Worm (Caenorhabditis elegans) whole organism, L4 larva: ENCODE data around the gene bath-45.
A peak's percentile ranks its signal among the peaks of the same experiment; 100 is the strongest.

Experiments
- T20F7.1 ChIP-seq: fragments of 200-800 bp; sonication (Bioruptor generic); optimal IDR thresholded peaks from 2 replicates; lab custom pipeline; 2018; ENCODE audit warnings: mild to moderate bottlenecking, missing genetic modification characterization, missing compliant biosample characterization
- aha-1 ChIP-seq: fragments of 150-350 bp; peaks from one replicate; lab custom pipeline; 2014; ENCODE audit warnings: missing biosample characterization, missing genetic modification characterization
- aly-2 ChIP-seq: sonication (generic microtip); optimal IDR thresholded peaks from 2 replicates; lab custom pipeline; 2018; ENCODE audit warnings: missing biosample characterization, missing genetic modification characterization
- daf-16 ChIP-seq, 3 experiments: sonication (generic microtip); optimal IDR thresholded peaks; 2 replicates each; lab custom pipeline; 2016 to 2017; ENCODE audit warnings: missing genetic modification characterization in 3 of 3, missing genetic modification reagents in 3 of 3, mild to moderate bottlenecking in 2 of 3, missing compliant biosample characterization in 2 of 3, missing biosample characterization in 1 of 3, moderate library complexity in 1 of 3
- daf-19 ChIP-seq: fragments of 200-800 bp; sonication (Bioruptor generic); conservative IDR thresholded peaks from 2 replicates; pipeline ENCODE4 v1.3.6; 2022; ENCODE audit warnings: missing genetic modification characterization, missing compliant biosample characterization
- fos-1 ChIP-seq: fragments of 150-350 bp; optimal IDR thresholded peaks from 2 replicates; lab custom pipeline; 2014; ENCODE audit warnings: missing biosample characterization, missing genetic modification characterization
- hlh-11 ChIP-seq: fragments of 200-800 bp; sonication (Bioruptor generic); optimal IDR thresholded peaks from 2 replicates; lab custom pipeline; 2018; ENCODE audit warnings: mild to moderate bottlenecking, missing genetic modification characterization, missing compliant biosample characterization
- hlh-30 ChIP-seq: sonication (generic microtip); optimal IDR thresholded peaks from 2 replicates; lab custom pipeline; 2017; ENCODE audit warnings: antibody characterized with exemption, mild to moderate bottlenecking, missing genetic modification characterization, missing compliant biosample characterization; ENCODE audit not compliant: insufficient read depth
- lim-7 ChIP-seq: fragments of 200-800 bp; sonication (Bioruptor generic); IDR thresholded peaks from 2 replicates; pipeline ENCODE4 v1.3.6; 2022; ENCODE audit warnings: missing genetic modification characterization, missing compliant biosample characterization
- lin-38 ChIP-seq: fragments of 200-800 bp; sonication (Bioruptor generic); IDR thresholded peaks from 2 replicates; pipeline ENCODE4 v1.3.6; 2022; ENCODE audit warnings: missing genetic modification reagents, missing genetic modification characterization, missing compliant biosample characterization
- madf-9 ChIP-seq: fragments of 200-800 bp; sonication (Bioruptor generic); conservative IDR thresholded peaks from 2 replicates; pipeline ENCODE4 v1.3.6; 2022; ENCODE audit warnings: missing genetic modification reagents, missing genetic modification characterization, missing compliant biosample characterization
- mdl-1 ChIP-seq, 2 experiments: fragments of 150-350 bp in 1 of 2; sonication (generic microtip) in 1 of 2; optimal IDR thresholded peaks; 2 replicates each; lab custom pipeline; 2014 to 2017; ENCODE audit warnings: missing biosample characterization in 2 of 2, missing genetic modification characterization in 2 of 2
- mep-1 ChIP-seq: fragments of 150-350 bp; sonication (generic microtip); optimal IDR thresholded peaks from 3 replicates; lab custom pipeline; 2014; ENCODE audit warnings: missing biosample characterization, missing genetic modification characterization
- mxl-3 ChIP-seq: fragments of 200-800 bp; sonication (Bioruptor generic); optimal IDR thresholded peaks from 2 replicates; lab custom pipeline; 2018; ENCODE audit warnings: mild to moderate bottlenecking, missing genetic modification characterization, missing compliant biosample characterization
- nhr-10 ChIP-seq: fragments of 150-350 bp; optimal IDR thresholded peaks from 2 replicates; lab custom pipeline; 2014; ENCODE audit warnings: missing biosample characterization, missing genetic modification characterization
- nhr-28 ChIP-seq: fragments of 150-350 bp; optimal IDR thresholded peaks from 2 replicates; lab custom pipeline; 2014; ENCODE audit warnings: missing biosample characterization, missing genetic modification characterization
- nhr-48 ChIP-seq: sonication (generic microtip); optimal IDR thresholded peaks from 2 replicates; lab custom pipeline; 2016; ENCODE audit warnings: mild to moderate bottlenecking, missing genetic modification characterization, missing compliant biosample characterization
- sdz-12 ChIP-seq: fragments of 200-800 bp; sonication (Bioruptor generic); optimal IDR thresholded peaks from 2 replicates; lab custom pipeline; 2018; ENCODE audit warnings: mild to moderate bottlenecking, missing genetic modification characterization, missing compliant biosample characterization
- set-16 ChIP-seq: fragments of 200-800 bp; sonication (Bioruptor generic); IDR thresholded peaks from 2 replicates; pipeline ENCODE4 v1.3.6; 2022; ENCODE audit warnings: missing genetic modification reagents, missing genetic modification characterization, missing compliant biosample characterization
- snpc-4 ChIP-seq: fragments of 150-350 bp; optimal IDR thresholded peaks from 2 replicates; lab custom pipeline; 2014; ENCODE audit warnings: missing biosample characterization, missing genetic modification characterization
- spr-1 ChIP-seq: sonication (generic microtip); optimal IDR thresholded peaks from 2 replicates; lab custom pipeline; 2016; ENCODE audit warnings: mild to moderate bottlenecking, missing genetic modification characterization, missing compliant biosample characterization
- tra-1 ChIP-seq: fragments of 200-800 bp; sonication (Bioruptor generic); IDR thresholded peaks from 2 replicates; pipeline ENCODE4 v1.3.6; 2022; ENCODE audit warnings: missing genetic modification reagents, missing genetic modification characterization, missing compliant biosample characterization

The bath-45 gene

DNA sequence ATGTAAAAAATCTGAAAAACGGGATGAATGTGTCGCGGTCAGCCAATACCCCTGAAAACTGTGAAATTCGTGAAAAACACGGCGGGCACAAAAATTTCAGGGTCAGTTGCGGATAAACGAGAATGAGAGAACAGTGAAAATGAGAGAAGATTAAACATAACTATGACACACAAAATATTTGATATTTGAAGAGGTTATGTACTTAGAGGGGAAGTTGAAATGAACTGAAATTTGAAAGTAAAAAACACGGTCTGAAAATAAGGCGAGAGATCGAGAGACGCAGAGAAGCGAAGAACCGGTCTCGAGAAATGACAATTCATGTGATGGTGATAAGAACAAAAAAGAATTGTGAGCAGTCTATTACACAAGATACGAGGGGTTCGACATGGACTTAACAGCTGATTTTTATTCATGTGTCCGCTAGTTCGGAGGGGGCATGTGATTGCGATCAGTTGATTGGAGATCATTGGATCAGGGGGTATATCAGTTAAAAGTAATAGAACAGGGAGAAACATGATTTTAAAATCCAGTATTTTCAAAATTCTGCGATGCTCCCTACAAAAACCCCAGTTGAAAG, 43.0 kb downstream of the bath-45 start, which contains the start of gene moe-3 (continued):
- TF ChIP-seq mep-1 (tag; lab: Kevin White, UChicago), result peak; percentile 15
- peak in 1 of 2 experiments; percentile 13 for TF ChIP-seq mdl-1 (tag; optimal IDR thresholded peaks at IDR 0.05; lab: Kevin White, UChicago)
- no peak for TF ChIP-seq T20F7.1
- TF ChIP-seq hlh-30 (tag; lab: Kevin White, UChicago), result peak; percentile 93
- peak; percentile 61 for TF ChIP-seq nhr-28 (tag; lab: Kevin White, UChicago)
- TF ChIP-seq aha-1 (tag; lab: Kevin White, UChicago), result peak; percentile 53
- TF ChIP-seq fos-1 (tag; lab: Kevin White, UChicago), result no peak
- TF ChIP-seq lin-38 (GFP tag; lab: Robert Waterston, UW), result no peak
- no peak for TF ChIP-seq lim-7 (GFP tag; lab: Robert Waterston, UW)

DNA sequence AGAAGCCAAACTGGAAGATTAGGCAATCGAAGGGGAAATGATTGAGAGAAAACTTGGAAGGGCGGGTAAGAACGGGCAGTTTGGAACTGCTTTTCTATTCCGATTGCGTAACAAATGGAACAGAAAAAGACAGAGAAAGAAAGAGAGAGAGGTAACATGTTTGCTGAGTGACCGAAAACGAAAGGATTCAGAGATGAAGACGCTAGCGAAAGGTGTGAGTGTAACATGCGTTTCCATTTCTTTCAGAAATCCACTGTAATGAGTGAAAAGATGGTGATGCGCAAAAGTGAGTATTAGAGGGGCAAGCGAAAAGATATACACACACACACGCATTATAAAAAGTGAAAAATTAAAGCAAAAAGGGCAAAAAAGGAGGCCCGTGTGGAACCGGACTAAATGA, 44.7 kb downstream of the bath-45 start:
- TF ChIP-seq hlh-11 (tag; lab: Kevin White, UChicago), result peak; percentile 52
- TF ChIP-seq spr-1 (tag; lab: Kevin White, UChicago), result peak; percentile 25
- TF ChIP-seq nhr-28 (tag; lab: Kevin White, UChicago), result peak; percentile 38
- no peak for TF ChIP-seq aly-2 (tag; lab: Kevin White, UChicago)
- TF ChIP-seq nhr-48 (tag; lab: Kevin White, UChicago), result peak; percentile 24
- TF ChIP-seq mxl-3 (GFP tag; lab: Kevin White, UChicago), result peak; percentile 16

DNA sequence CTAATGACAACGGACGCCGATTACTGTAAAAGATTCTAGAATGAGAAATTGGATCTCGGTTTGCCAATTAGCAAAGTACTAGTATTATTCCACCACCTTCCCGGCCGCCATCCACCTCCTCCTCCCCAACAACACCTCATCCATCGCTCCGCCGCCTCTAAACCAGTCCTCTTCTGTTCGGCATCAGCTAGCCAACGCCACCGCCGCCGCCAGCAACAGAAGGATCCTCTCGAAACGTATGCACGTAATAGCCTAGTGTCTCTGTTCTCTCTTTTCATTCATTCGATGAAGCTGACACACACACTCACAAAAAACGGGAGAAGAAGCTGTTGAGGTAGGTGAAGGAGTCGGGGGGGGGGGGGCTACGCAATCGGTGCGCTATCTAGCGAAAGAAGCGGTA, 47.9 kb downstream of the bath-45 start:
- peak; percentile 22 for TF ChIP-seq mxl-3 (GFP tag; lab: Kevin White, UChicago)
- no peak for TF ChIP-seq nhr-10 (tag; lab: Kevin White, UChicago)
- no peak for TF ChIP-seq tra-1 (GFP tag; lab: Robert Waterston, UW)
- no peak for TF ChIP-seq madf-9 (GFP tag; lab: Robert Waterston, UW)
- TF ChIP-seq aha-1 (tag; lab: Kevin White, UChicago), result peak; percentile 76
- TF ChIP-seq snpc-4 (tag; lab: Kevin White, UChicago), result no peak
- peak; percentile 61 for TF ChIP-seq set-16 (GFP tag; lab: Robert Waterston, UW)
- TF ChIP-seq daf-19, result no peak
- TF ChIP-seq sdz-12 (GFP tag; lab: Kevin White, UChicago), result peak; percentile 3
- no peak for TF ChIP-seq daf-16 (GFP tag; optimal IDR thresholded peaks at IDR 0.05; lab: Kevin White, UChicago)
- TF ChIP-seq daf-16 (tag; optimal IDR thresholded peaks at IDR 0.05; lab: Kevin White, UChicago), result no peak
- peak; percentile 13 for TF ChIP-seq hlh-11 (tag; lab: Kevin White, UChicago)

DNA sequence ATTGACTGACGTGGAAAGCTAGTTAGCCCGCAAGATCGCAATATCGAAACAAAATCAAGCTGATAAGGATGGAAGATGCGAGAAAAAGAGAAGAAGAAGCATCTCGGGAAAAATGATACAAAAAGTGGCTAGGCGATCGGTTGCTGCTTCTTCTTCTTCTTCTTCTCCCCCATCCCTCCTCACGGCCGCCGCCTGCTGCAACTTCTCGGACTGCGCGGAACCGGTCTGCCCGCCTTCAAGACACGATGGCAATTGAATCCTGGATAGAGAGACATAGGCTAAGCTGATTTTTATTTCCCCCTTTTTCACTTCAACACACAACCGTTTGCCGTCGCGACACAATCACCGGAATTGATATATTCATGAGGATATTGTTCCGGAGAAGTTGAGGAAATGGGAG, 51.6 kb downstream of the bath-45 start:
- no peak for TF ChIP-seq lin-38 (GFP tag; lab: Robert Waterston, UW)
- TF ChIP-seq mxl-3 (GFP tag; lab: Kevin White, UChicago), result peak; percentile 53
- TF ChIP-seq set-16 (GFP tag; lab: Robert Waterston, UW), result peak; percentile 68
